Fruit fly (Drosophila melanogaster) whole organism: ENCODE measurements around the gene dpr19.

ENCODE experiments used
- CG8478 ChIP-seq: fragments of >200 bp; optimal IDR thresholded peaks from 2 replicates; lab custom pipeline; 2018; ENCODE audit warnings: inconsistent platforms
- Dll ChIP-seq: fragments of >200 bp; optimal IDR thresholded peaks from 2 replicates; lab custom pipeline; 2017
- psq ChIP-seq: fragments of >200 bp; optimal IDR thresholded peaks from 2 replicates; lab custom pipeline; 2017

DNA sequence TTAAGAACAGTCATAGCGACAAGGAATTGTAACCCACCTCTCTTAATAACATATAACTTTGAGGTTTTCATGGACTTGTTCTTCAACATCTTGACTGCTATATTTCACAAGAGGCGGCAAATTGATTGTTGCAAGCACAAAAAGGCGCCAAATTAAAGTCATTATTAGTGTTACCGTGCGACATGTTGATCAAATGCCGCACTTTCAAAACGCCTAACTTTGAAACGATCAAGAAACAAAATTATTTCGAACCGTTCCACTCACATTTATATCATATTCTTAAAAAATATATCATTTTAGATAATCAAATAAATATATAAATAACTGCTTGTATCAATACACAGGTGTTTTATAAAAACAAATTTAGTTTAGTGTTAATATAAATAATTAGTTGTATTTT lies 48.2 kb upstream of the dpr19 start, which contains the start of gene RnrL:
- no peak for TF ChIP-seq Dll (lab: Kevin White, UChicago)
- TF ChIP-seq CG8478 (lab: Kevin White, UChicago): no peak
- no peak for TF ChIP-seq psq
